Worm (Caenorhabditis elegans): Measurements from ENCODE around the gene T12B3.3.

Gene T12B3.3

DNA sequence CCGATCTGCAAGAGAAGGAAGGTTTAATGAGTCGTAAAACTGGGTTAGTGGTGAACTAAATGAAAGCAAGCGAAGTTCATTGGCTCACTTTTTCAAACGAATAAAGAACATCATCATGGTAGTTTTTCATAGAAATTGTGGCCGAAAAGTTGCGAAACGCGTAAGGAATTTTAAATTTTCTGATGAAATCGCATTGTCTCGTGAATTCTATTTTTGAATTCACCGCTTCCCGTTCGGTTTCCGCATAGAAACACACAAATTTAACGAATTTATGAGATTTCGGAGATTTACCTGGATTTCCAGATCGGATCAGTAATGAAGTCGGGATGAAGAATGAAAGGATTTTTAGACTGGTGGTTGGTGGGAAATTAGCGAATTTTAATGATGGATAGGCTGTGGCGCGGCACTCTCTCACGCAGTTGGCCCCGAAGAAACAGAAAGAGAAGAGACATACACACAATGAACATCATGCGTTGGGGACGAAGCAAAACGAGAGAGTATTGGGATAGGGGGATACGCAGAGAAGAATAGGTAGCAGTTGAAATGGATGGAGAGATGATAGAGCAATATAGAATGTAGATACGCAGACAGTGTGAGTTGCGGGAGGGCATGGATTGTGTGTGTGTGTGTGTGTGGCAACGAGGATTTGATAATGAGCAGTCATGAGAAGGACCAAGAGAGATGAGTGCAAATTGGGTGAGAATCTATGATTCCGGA lies 12.0 kb downstream of the T12B3.3 start:
- peak; percentile 83 for TF ChIP-seq ces-1 (GFP tag; optimal IDR thresholded peaks at IDR 0.05)
- TF ChIP-seq sem-2 (GFP tag; optimal IDR thresholded peaks at IDR 0.05), result no peak
- TF ChIP-seq drap-1 (GFP tag; optimal IDR thresholded peaks at IDR 0.05), result peak; percentile 34
- TF ChIP-seq sptf-1 (tag; optimal IDR thresholded peaks at IDR 0.05), result peak; percentile 41
- TF ChIP-seq ceh-39 (tag; optimal IDR thresholded peaks at IDR 0.05), result no peak
- TF ChIP-seq mab-5 (tag; optimal IDR thresholded peaks at IDR 0.05), result no peak
- peak; percentile 21 for TF ChIP-seq lin-13 (tag; optimal IDR thresholded peaks at IDR 0.05)
- no peak for TF ChIP-seq elt-3 (tag; optimal IDR thresholded peaks at IDR 0.05)
- no peak for TF ChIP-seq ceh-43 (GFP tag; optimal IDR thresholded peaks at IDR 0.05)
- peak; percentile 33 for TF ChIP-seq mep-1 (tag; optimal IDR thresholded peaks at IDR 0.05)
- no peak for TF ChIP-seq ceh-83 (GFP tag; optimal IDR thresholded peaks at IDR 0.05)
- TF ChIP-seq unc-120 (tag; optimal IDR thresholded peaks at IDR 0.05; ENCODE audit: poor library complexity, severe bottlenecking), result peak; percentile 61
- TF ChIP-seq pha-4 (tag; optimal IDR thresholded peaks at IDR 0.05), result peak; percentile 53
- TF ChIP-seq elt-1 (tag; optimal IDR thresholded peaks at IDR 0.05; ENCODE audit: borderline replicate concordance, insufficient read depth), result no peak
- no peak for TF ChIP-seq M03D4.4 (tag; optimal IDR thresholded peaks at IDR 0.05)
- TF ChIP-seq snpc-4 (tag; optimal IDR thresholded peaks at IDR 0.05), result no peak
- no peak for TF ChIP-seq unc-39 (tag; optimal IDR thresholded peaks at IDR 0.05)
- TF ChIP-seq flh-1 (GFP tag; optimal IDR thresholded peaks at IDR 0.05), result no peak
- TF ChIP-seq unc-62 (GFP tag; optimal IDR thresholded peaks at IDR 0.05), result peak; percentile 90
- TF ChIP-seq mls-2 (tag; optimal IDR thresholded peaks at IDR 0.05), result peak; percentile 76
- peak; percentile 60 for TF ChIP-seq ham-2 (GFP tag; optimal IDR thresholded peaks at IDR 0.05)
- TF ChIP-seq hlh-1 (tag; optimal IDR thresholded peaks at IDR 0.05), result no peak
- TF ChIP-seq nhr-237 (tag; optimal IDR thresholded peaks at IDR 0.05), result peak; percentile 41

- TF ChIP-seq mab-5 (tag; optimal IDR thresholded peaks at IDR 0.05) (no peak), blmp-1 (tag; optimal IDR thresholded peaks at IDR 0.05) (no peak), ceh-39 (tag; optimal IDR thresholded peaks at IDR 0.05) (no peak), snpc-4 (tag; optimal IDR thresholded peaks at IDR 0.05) (no peak), nhr-28 (tag; optimal IDR thresholded peaks at IDR 0.05) (no peak), drap-1 (GFP tag; optimal IDR thresholded peaks at IDR 0.05) (no peak)
Measured at ce11 chrIV:7388843-7389242, 13.9 kb downstream of the T12B3.3 start, which contains the start of gene mob-3. Gene mob-3, minus strand, starts transcription at chrIV:7388943.

ce11 chrIV:7389719-7390118 lies 14.8 kb downstream of the T12B3.3 start:
- TF ChIP-seq M03D4.4 (tag; optimal IDR thresholded peaks at IDR 0.05) (no peak), nhr-76 (tag; optimal IDR thresholded peaks at IDR 0.05) (no peak), elt-3 (tag; optimal IDR thresholded peaks at IDR 0.05) (no peak), lsy-2 (tag; optimal IDR thresholded peaks at IDR 0.05) (peak; percentile 63), cnd-1 (tag; optimal IDR thresholded peaks at IDR 0.05) (no peak), sptf-1 (tag; optimal IDR thresholded peaks at IDR 0.05) (no peak), unc-62 (GFP tag; optimal IDR thresholded peaks at IDR 0.05) (no peak), ceh-39 (tag; optimal IDR thresholded peaks at IDR 0.05) (no peak), hlh-1 (tag; optimal IDR thresholded peaks at IDR 0.05) (no peak)

DNA sequence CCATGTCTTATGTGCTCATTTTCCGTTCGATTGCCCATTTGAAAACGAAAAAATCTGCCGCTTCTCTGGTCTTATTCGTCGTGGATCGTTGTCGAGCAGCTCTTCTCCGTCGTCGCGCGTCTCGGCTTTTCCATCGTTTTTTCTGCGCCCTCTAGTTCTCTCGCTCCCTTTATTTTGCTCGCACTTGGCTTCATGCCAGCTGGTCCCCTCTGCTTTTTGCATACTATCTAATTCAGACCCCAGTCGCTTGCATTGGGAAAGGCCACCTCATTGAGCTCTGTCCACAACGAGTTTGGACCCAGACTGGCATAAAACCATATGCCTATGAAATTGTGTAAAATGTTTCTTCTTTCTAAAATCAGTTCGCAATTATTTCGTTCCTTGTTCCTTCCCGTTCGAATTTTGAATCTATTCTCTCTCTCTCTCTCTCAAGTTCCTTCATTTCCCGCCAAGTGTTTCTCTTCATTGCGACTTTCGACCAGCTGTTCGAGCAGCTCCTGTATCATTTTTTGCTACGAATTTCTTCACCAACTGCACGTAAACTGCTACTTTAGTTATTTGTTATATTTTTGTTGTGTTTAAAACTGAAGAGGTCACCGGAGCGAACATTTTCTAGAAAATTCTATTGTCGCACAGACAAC lies 15.3 kb downstream of the T12B3.3 start:
- TF ChIP-seq ces-1 (GFP tag; optimal IDR thresholded peaks at IDR 0.05) (peak; percentile 25), hlh-1 (tag; optimal IDR thresholded peaks at IDR 0.05) (peak; percentile 95), unc-120 (tag; optimal IDR thresholded peaks at IDR 0.05; ENCODE audit: poor library complexity, severe bottlenecking) (peak; percentile 54), lin-32 (GFP tag; optimal IDR thresholded peaks at IDR 0.05) (no peak)

- no peak for TF ChIP-seq mep-1 (tag; optimal IDR thresholded peaks at IDR 0.05)
- TF ChIP-seq unc-120 (tag; optimal IDR thresholded peaks at IDR 0.05; ENCODE audit: poor library complexity, severe bottlenecking), result peak; percentile 28
- TF ChIP-seq snpc-4 (tag; optimal IDR thresholded peaks at IDR 0.05), result no peak
- no peak for TF ChIP-seq ceh-39 (tag; optimal IDR thresholded peaks at IDR 0.05)
- TF ChIP-seq pha-4 (tag; optimal IDR thresholded peaks at IDR 0.05), result no peak
- TF ChIP-seq lsy-2 (tag; optimal IDR thresholded peaks at IDR 0.05), result no peak
- peak; percentile 48 for TF ChIP-seq unc-62 (GFP tag; optimal IDR thresholded peaks at IDR 0.05)
- no peak for TF ChIP-seq nhr-12 (tag; optimal IDR thresholded peaks at IDR 0.05)
- TF ChIP-seq zip-8 (tag; optimal IDR thresholded peaks at IDR 0.05), result no peak
- TF ChIP-seq ces-1 (GFP tag; optimal IDR thresholded peaks at IDR 0.05), result no peak
- no peak for TF ChIP-seq lin-32 (GFP tag; optimal IDR thresholded peaks at IDR 0.05)
- no peak for TF ChIP-seq sptf-1 (tag; optimal IDR thresholded peaks at IDR 0.05)
- TF ChIP-seq ham-2 (GFP tag; optimal IDR thresholded peaks at IDR 0.05), result no peak
- TF ChIP-seq ceh-83 (GFP tag; optimal IDR thresholded peaks at IDR 0.05), result no peak
- TF ChIP-seq cnd-1 (tag; optimal IDR thresholded peaks at IDR 0.05), result no peak
- TF ChIP-seq blmp-1 (tag; optimal IDR thresholded peaks at IDR 0.05), result no peak
Measured at ce11 chrIV:7391534-7392343, 16.8 kb downstream of the T12B3.3 start.

All from whole organism, mixed stage, embryonic.